Fruit fly (Drosophila melanogaster) whole organism, embryonic: ENCODE measurements around the gene Rpp30.

Source experiments
- CG6175 ChIP-seq: fragments of 200-800 bp; sonication (Bioruptor generic); IDR thresholded peaks from 3 replicates; pipeline ENCODE4 v1.3.6; 2022; ENCODE audit warnings: missing biosample characterization, missing genetic modification characterization
- Dip3 ChIP-seq: fragments of 200-800 bp; sonication (Bioruptor generic); optimal IDR thresholded peaks from 3 replicates; lab custom pipeline; 2016; ENCODE audit warnings: missing biosample characterization, missing genetic modification characterization
- kni ChIP-seq: fragments of 200-800 bp; sonication (Bioruptor generic); optimal IDR thresholded peaks from 3 replicates; lab custom pipeline; 2017; ENCODE audit warnings: mild to moderate bottlenecking, missing biosample characterization, missing genetic modification reagents, missing genetic modification characterization
- unpg ChIP-seq: fragments of 200-800 bp; sonication (Bioruptor generic); optimal IDR thresholded peaks from 3 replicates; lab custom pipeline; 2018; ENCODE audit warnings: missing biosample characterization, mild to moderate bottlenecking, missing genetic modification characterization, moderate library complexity

dm6 chr2L:241415-241814 lies 10.8 kb downstream of the Rpp30 start:
- no peak for TF ChIP-seq Dip3
- TF ChIP-seq CG6175 (GFP tag; lab: Robert Waterston, UW): no peak
- no peak for TF ChIP-seq unpg
- no peak for TF ChIP-seq kni
